Worm (Caenorhabditis elegans): ENCODE data around the gene T26C5.2.
A peak's percentile ranks its signal among the peaks of the same experiment; 100 is the strongest.

T26C5.2 gene

DNA sequence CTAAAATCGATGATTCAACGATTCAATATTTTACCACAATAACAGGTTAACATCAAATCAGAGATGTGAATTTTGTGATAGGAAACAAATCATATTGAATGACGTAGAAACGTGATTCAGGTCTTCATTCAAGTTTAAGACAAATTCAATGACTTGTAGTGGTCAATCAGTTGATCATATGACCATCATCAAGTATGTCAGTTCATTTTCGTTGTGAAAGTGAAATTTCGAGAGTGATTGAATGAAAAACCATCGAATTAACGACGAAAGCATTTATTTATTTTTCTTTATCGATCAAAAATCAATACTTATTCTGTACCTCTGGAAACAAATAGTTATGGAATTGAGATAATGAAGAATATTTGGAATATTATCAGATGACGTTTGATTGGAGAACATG, 18.5 kb downstream of the T26C5.2 start:
- no peak for TF ChIP-seq gmeb-2 (tag; optimal IDR thresholded peaks at IDR 0.05)
- TF ChIP-seq che-1 (tag; optimal IDR thresholded peaks at IDR 0.05): no peak
- TF ChIP-seq F13H6.1 (tag; optimal IDR thresholded peaks at IDR 0.05): no peak
- TF ChIP-seq ets-4 (tag; optimal IDR thresholded peaks at IDR 0.05): no peak
- TF ChIP-seq ceh-6 (GFP tag; optimal IDR thresholded peaks at IDR 0.05): no peak
- TF ChIP-seq hlh-6 (tag; optimal IDR thresholded peaks at IDR 0.05): no peak

DNA sequence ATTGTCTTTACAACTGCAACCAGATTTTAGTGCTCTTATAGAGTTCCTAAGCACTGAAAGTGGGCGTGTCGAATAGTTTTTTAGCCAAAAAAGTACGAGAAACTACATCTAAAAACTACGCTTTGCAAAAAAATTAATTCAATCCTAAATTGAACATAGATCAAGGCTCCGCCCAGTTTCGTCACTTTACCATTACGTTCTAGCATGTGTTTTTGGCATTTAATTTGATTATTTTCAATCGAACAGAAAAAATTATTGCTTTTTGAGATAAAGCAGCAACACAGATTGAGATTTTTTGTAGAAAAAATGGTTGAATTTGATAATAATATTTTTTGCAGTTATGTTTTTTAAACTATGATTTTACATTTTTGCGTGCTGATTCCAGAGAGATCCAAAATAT, 21.2 kb downstream of the T26C5.2 start, which contains the start of gene nlp-82:
nlp-82 (minus strand) TSS at position 101 of the 400 bp plus-strand sequence.
- TF ChIP-seq ets-4 (tag; optimal IDR thresholded peaks at IDR 0.05) (no peak), hlh-13 (GFP tag; optimal IDR thresholded peaks at IDR 0.05) (no peak), fax-1 (tag; optimal IDR thresholded peaks at IDR 0.05) (no peak), ceh-48 (tag; optimal IDR thresholded peaks at IDR 0.05) (no peak), hlh-8 (tag; optimal IDR thresholded peaks at IDR 0.05) (no peak), sox-2 (GFP tag; IDR thresholded peaks at IDR 0.05) (no peak), ref-2 (tag; optimal IDR thresholded peaks at IDR 0.05) (no peak), pax-1 (tag; optimal IDR thresholded peaks at IDR 0.05) (no peak), unc-55 (GFP tag; optimal IDR thresholded peaks at IDR 0.05) (no peak), K09A11.1 (tag; optimal IDR thresholded peaks at IDR 0.05; ENCODE audit: insufficient read depth) (no peak), C08G9.2 (tag; optimal IDR thresholded peaks at IDR 0.05) (no peak), elt-2 (tag; optimal IDR thresholded peaks at IDR 0.05) (no peak), ceh-31 (tag; optimal IDR thresholded peaks at IDR 0.05) (no peak)

DNA sequence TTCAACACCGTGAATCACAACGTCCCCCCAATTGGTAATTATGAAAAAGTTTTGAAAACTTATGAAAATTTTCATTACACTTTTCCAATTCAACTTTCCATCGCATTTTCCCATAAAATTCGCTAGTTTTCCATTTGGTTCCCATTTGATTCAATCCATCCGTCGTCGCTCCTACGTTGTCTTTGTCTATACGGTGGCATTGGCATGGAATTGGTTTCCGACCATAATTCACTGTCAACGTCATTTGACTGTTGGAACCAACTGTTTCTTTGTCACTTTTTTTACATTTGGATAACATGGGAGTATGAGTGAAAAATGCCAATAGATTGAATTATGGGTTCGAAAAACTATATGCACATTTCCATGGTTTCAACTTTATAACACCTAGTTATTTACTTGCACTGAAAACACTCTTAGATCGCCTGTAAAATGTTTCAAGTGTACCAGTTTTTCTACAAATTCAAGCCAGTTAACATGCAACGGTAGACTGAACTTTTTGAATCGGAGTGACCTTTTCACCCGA, 25.1 kb downstream of the T26C5.2 start:
- no peak for TF ChIP-seq pqm-1 (tag; optimal IDR thresholded peaks at IDR 0.05)
- TF ChIP-seq ceh-24 (tag; optimal IDR thresholded peaks at IDR 0.05): peak; percentile 9
- TF ChIP-seq ceh-6 (GFP tag; optimal IDR thresholded peaks at IDR 0.05): peak; percentile 17
- TF ChIP-seq unc-42 (tag; optimal IDR thresholded peaks at IDR 0.05): no peak
- no peak for TF ChIP-seq C38D4.7 (GFP tag; optimal IDR thresholded peaks at IDR 0.05)
- peak; percentile 25 for TF ChIP-seq madf-2 (tag; optimal IDR thresholded peaks at IDR 0.05)
- TF ChIP-seq pros-1 (tag; optimal IDR thresholded peaks at IDR 0.05): no peak

DNA sequence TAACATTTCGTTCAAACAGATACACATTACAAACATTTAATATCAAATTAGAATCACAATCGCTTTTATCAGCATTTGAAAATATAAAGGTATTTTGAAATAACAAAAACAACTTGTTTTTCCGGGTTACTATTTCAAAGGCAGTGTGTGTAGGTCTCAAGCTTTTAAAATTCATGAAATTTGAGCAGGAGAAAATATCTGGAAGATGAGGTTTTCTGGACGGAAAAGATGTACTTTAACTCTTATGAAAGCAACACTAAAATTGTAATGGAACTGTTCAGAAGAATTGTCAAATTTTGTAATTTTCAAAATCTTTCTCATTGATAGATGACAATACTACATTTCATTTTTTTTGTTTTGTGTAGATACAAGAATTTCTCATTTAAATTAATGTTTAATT, 25.5 kb downstream of the T26C5.2 start:
- no peak for TF ChIP-seq ceh-6 (GFP tag; optimal IDR thresholded peaks at IDR 0.05)
- TF ChIP-seq ama-1 (optimal IDR thresholded peaks at IDR 0.05): peak; percentile 68

DNA sequence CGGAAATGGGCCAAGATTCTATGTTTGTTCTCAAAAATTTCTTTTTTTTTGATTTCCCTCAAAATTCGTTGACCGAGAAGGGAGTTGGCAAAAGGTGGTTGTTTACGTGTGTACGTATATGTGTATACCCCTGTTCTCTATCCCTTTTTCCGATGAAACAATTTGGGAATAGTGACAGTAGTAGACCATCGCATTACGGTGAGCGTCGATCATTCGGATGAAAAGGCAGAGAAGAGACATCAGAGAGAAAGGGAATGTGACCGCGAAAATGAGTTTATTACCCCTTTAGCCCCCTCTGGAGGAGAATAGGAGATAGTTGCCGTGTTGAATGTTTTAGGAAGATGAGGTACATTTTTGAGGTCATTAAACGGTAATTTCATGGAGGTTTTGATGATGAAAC, 27.0 kb downstream of the T26C5.2 start:
- TF ChIP-seq sox-2 (GFP tag; IDR thresholded peaks at IDR 0.05) (no peak), nfya-1 (tag; optimal IDR thresholded peaks at IDR 0.05) (peak; percentile 5), ama-1 (optimal IDR thresholded peaks at IDR 0.05) (peak; percentile 65), K02D7.2 (tag; optimal IDR thresholded peaks at IDR 0.05) (no peak), ceh-30 (tag; optimal IDR thresholded peaks at IDR 0.05) (no peak), lin-11 (tag; optimal IDR thresholded peaks at IDR 0.05) (no peak), Y22D7AL.16 (tag; optimal IDR thresholded peaks at IDR 0.05) (no peak), ref-2 (tag; optimal IDR thresholded peaks at IDR 0.05) (no peak), unc-42 (tag; optimal IDR thresholded peaks at IDR 0.05) (no peak), ceh-22 (tag; optimal IDR thresholded peaks at IDR 0.05) (no peak), ceh-31 (tag; optimal IDR thresholded peaks at IDR 0.05) (no peak), syd-9 (tag; optimal IDR thresholded peaks at IDR 0.05) (no peak), unc-55 (GFP tag; optimal IDR thresholded peaks at IDR 0.05) (peak; percentile 19), pax-1 (tag; optimal IDR thresholded peaks at IDR 0.05) (no peak), C38D4.7 (GFP tag; optimal IDR thresholded peaks at IDR 0.05) (no peak), hlh-8 (tag; optimal IDR thresholded peaks at IDR 0.05) (no peak)

DNA sequence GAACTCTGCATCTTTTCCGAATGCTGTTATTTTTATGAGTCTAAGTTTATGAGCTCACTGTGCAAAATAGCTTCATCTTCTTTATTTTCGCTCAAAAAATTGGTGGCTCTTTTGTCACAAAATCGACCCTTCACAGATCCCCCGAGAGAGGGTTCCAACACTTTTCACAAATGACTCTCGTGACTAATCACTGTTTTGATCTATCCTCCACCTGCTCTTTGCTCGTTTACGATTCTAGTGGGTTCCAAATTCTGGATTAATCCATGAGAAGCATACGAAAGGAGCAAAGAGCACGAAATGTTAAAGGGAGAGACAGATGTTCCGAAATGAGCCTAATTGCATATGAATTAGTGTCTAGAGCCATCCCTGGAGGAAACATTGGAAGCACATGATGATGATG, 28.4 kb downstream of the T26C5.2 start:
- TF ChIP-seq sox-4 (tag; optimal IDR thresholded peaks at IDR 0.05): no peak
- TF ChIP-seq unc-3 (GFP tag; conservative IDR thresholded peaks at IDR 0.05): no peak
- peak; percentile 16 for TF ChIP-seq unc-3 (tag; optimal IDR thresholded peaks at IDR 0.05)
- TF ChIP-seq ztf-16 (tag; optimal IDR thresholded peaks at IDR 0.05): no peak
- TF ChIP-seq unc-42 (tag; optimal IDR thresholded peaks at IDR 0.05): peak; percentile 5
